Worm (Caenorhabditis elegans) whole organism, L1 larva: ENCODE data around the gene C09F12.3.

Experiments
- C34B4.2 ChIP-seq: sonication (generic microtip); optimal IDR thresholded peaks from 2 replicates; lab custom pipeline; 2017; ENCODE audit warnings: mild to moderate bottlenecking, missing genetic modification characterization, missing compliant biosample characterization
- aha-1 ChIP-seq: fragments of 150-350 bp; optimal IDR thresholded peaks from 2 replicates; lab custom pipeline; 2014; ENCODE audit warnings: missing biosample characterization, missing genetic modification characterization
- aly-2 ChIP-seq: fragments of 150-350 bp; optimal IDR thresholded peaks from 2 replicates; lab custom pipeline; 2014; ENCODE audit warnings: missing biosample characterization, missing genetic modification characterization
- blmp-1 ChIP-seq: fragments of 150-350 bp; optimal IDR thresholded peaks from 2 replicates; lab custom pipeline; 2014; ENCODE audit warnings: missing biosample characterization, missing genetic modification characterization
- ceh-8 ChIP-seq: fragments of 200-800 bp; sonication (Bioruptor generic); optimal IDR thresholded peaks from 2 replicates; lab custom pipeline; 2018; ENCODE audit warnings: mild to moderate bottlenecking, missing genetic modification characterization, moderate library complexity, missing compliant biosample characterization
- ceh-82 ChIP-seq, 3 experiments: fragments of 150-350 bp in 1 of 3; sonication (generic microtip) in 2 of 3; optimal IDR thresholded peaks; 2 replicates each; lab custom pipeline; 2014 to 2017; ENCODE audit warnings: missing biosample characterization in 3 of 3, missing genetic modification characterization in 3 of 3
- dsc-1 ChIP-seq: sonication (generic microtip); optimal IDR thresholded peaks from 2 replicates; lab custom pipeline; 2016; ENCODE audit warnings: mild to moderate bottlenecking, missing genetic modification characterization, missing compliant biosample characterization
- efl-1 ChIP-seq, 4 experiments: fragments of 150-350 bp; optimal IDR thresholded peaks in 3 of 4; peaks in 1 of 4; 1 replicate in 1 of 4; 2 replicates in 3 of 4; lab custom pipeline; 2014; ENCODE audit warnings: missing biosample characterization in 2 of 4, missing genetic modification characterization in 2 of 4, missing genetic modification reagents in 2 of 4
- efl-3 ChIP-seq: fragments of 200-800 bp; sonication (Bioruptor generic); optimal IDR thresholded peaks from 2 replicates; lab custom pipeline; 2018; ENCODE audit warnings: mild to moderate bottlenecking, missing genetic modification characterization, missing compliant biosample characterization
- egl-27 ChIP-seq, 2 experiments: fragments of 150-350 bp in 1 of 2; sonication (generic microtip); optimal IDR thresholded peaks; 3 replicates each; lab custom pipeline; 2017 to 2018; ENCODE audit warnings: missing biosample characterization in 2 of 2, missing genetic modification characterization in 2 of 2, missing genetic modification reagents in 2 of 2
- ets-5 ChIP-seq: fragments of 200-800 bp; sonication (Bioruptor generic); IDR thresholded peaks from 2 replicates; pipeline ENCODE4 v1.3.6; 2022; ENCODE audit warnings: missing genetic modification characterization, missing compliant biosample characterization
- fkh-10 ChIP-seq: sonication (generic microtip); optimal IDR thresholded peaks from 2 replicates; lab custom pipeline; 2017; ENCODE audit warnings: missing biosample characterization, missing genetic modification reagents, missing genetic modification characterization
- fkh-4 ChIP-seq: sonication (generic microtip); optimal IDR thresholded peaks from 2 replicates; lab custom pipeline; 2016; ENCODE audit warnings: missing compliant biosample characterization, missing genetic modification characterization, borderline replicate concordance
- grh-1 ChIP-seq: fragments of 200-800 bp; sonication (Bioruptor generic); IDR thresholded peaks from 2 replicates; pipeline ENCODE4 v1.3.6; 2022; ENCODE audit warnings: missing genetic modification reagents, missing genetic modification characterization, missing compliant biosample characterization
- hlh-17 ChIP-seq: fragments of 200-800 bp; sonication (Bioruptor generic); optimal IDR thresholded peaks from 2 replicates; lab custom pipeline; 2018; ENCODE audit warnings: missing genetic modification characterization, mild to moderate bottlenecking, missing compliant biosample characterization, moderate library complexity, borderline replicate concordance
- hlh-4 ChIP-seq: sonication (generic microtip); optimal IDR thresholded peaks from 2 replicates; lab custom pipeline; 2016; ENCODE audit warnings: mild to moderate bottlenecking, missing genetic modification characterization, missing compliant biosample characterization
- irx-1 ChIP-seq: sonication (generic microtip); optimal IDR thresholded peaks from 2 replicates; lab custom pipeline; 2016; ENCODE audit warnings: missing genetic modification characterization, missing compliant biosample characterization
- isw-1 ChIP-seq: fragments of 200-800 bp; sonication (Bioruptor generic); IDR thresholded peaks from 2 replicates; pipeline ENCODE4 v1.3.6; 2022; ENCODE audit warnings: missing genetic modification characterization, missing compliant biosample characterization
- lin-13 ChIP-seq: fragments of 150-350 bp; optimal IDR thresholded peaks from 2 replicates; lab custom pipeline; 2014; ENCODE audit warnings: missing biosample characterization, missing genetic modification reagents, missing genetic modification characterization
- lin-15B ChIP-seq: fragments of 150-350 bp; sonication (generic microtip); optimal IDR thresholded peaks from 3 replicates; lab custom pipeline; 2014; ENCODE audit warnings: missing biosample characterization, missing genetic modification characterization
- lsy-2 ChIP-seq, 2 experiments: fragments of 150-350 bp; optimal IDR thresholded peaks; 2 replicates each; lab custom pipeline; 2014; ENCODE audit warnings: missing biosample characterization in 2 of 2, missing genetic modification characterization in 2 of 2
- mdl-1 ChIP-seq, 2 experiments: fragments of 150-350 bp; optimal IDR thresholded peaks; 2 replicates each; lab custom pipeline; 2014 to 2017; ENCODE audit warnings: missing biosample characterization in 2 of 2, missing genetic modification characterization in 2 of 2, inconsistent platforms in 1 of 2
- nhr-12 ChIP-seq: sonication (generic microtip); optimal IDR thresholded peaks from 2 replicates; lab custom pipeline; 2017; ENCODE audit warnings: missing biosample characterization, missing genetic modification characterization
- nhr-19 ChIP-seq: fragments of 200-800 bp; sonication (Bioruptor generic); conservative IDR thresholded peaks from 2 replicates; pipeline ENCODE4 v1.3.6; 2022; ENCODE audit warnings: missing genetic modification characterization, missing compliant biosample characterization
- nhr-20 ChIP-seq: sonication (generic microtip); optimal IDR thresholded peaks from 2 replicates; lab custom pipeline; 2016; ENCODE audit warnings: mild to moderate bottlenecking, missing genetic modification characterization, missing compliant biosample characterization
- nhr-237 ChIP-seq: fragments of 150-350 bp; optimal IDR thresholded peaks from 2 replicates; lab custom pipeline; 2014; ENCODE audit warnings: missing biosample characterization, missing genetic modification characterization
- nhr-28 ChIP-seq: fragments of 150-350 bp; optimal IDR thresholded peaks from 2 replicates; lab custom pipeline; 2014; ENCODE audit warnings: missing biosample characterization, missing genetic modification characterization
- nhr-76 ChIP-seq: sonication (generic microtip); optimal IDR thresholded peaks from 2 replicates; lab custom pipeline; 2017; ENCODE audit warnings: missing biosample characterization, missing genetic modification characterization
- nhr-84 ChIP-seq: sonication (generic microtip); optimal IDR thresholded peaks from 2 replicates; lab custom pipeline; 2017; ENCODE audit warnings: missing biosample characterization, missing genetic modification characterization
- nhr-85 ChIP-seq: sonication (generic microtip); peaks from one replicate; lab custom pipeline; 2016; ENCODE audit warnings: missing genetic modification characterization, inconsistent platforms, missing compliant biosample characterization
- nhr-90 ChIP-seq: sonication (generic microtip); optimal IDR thresholded peaks from 2 replicates; lab custom pipeline; 2016; ENCODE audit warnings: mild to moderate bottlenecking, missing genetic modification characterization, missing compliant biosample characterization; ENCODE audit not compliant: poor library complexity
- skn-1 ChIP-seq: fragments of 150-350 bp; optimal IDR thresholded peaks from 2 replicates; lab custom pipeline; 2014; ENCODE audit warnings: missing biosample characterization, missing genetic modification characterization
- snpc-4 ChIP-seq: fragments of 150-350 bp; optimal IDR thresholded peaks from 2 replicates; lab custom pipeline; 2014; ENCODE audit warnings: missing biosample characterization, missing genetic modification characterization
- snu-23 ChIP-seq: sonication (generic microtip); optimal IDR thresholded peaks from 2 replicates; lab custom pipeline; 2016; ENCODE audit warnings: missing genetic modification characterization, missing compliant biosample characterization
- sptf-1 ChIP-seq: fragments of 150-350 bp; optimal IDR thresholded peaks from 2 replicates; lab custom pipeline; 2014; ENCODE audit warnings: missing biosample characterization, missing genetic modification characterization
- sup-37 ChIP-seq: fragments of 200-800 bp; sonication (Bioruptor generic); optimal IDR thresholded peaks from 2 replicates; lab custom pipeline; 2018; ENCODE audit warnings: mild to moderate bottlenecking, missing genetic modification characterization, missing compliant biosample characterization
- swsn-7 ChIP-seq: sonication (generic microtip); optimal IDR thresholded peaks from 2 replicates; lab custom pipeline; 2016; ENCODE audit warnings: missing genetic modification characterization, missing compliant biosample characterization
- tbx-2 ChIP-seq: sonication (generic microtip); optimal IDR thresholded peaks from 2 replicates; lab custom pipeline; 2016; ENCODE audit warnings: missing genetic modification characterization, missing compliant biosample characterization
- unc-30 ChIP-seq: sonication (generic microtip); optimal IDR thresholded peaks from 2 replicates; lab custom pipeline; 2017; ENCODE audit warnings: missing biosample characterization, missing genetic modification characterization
- unc-86 ChIP-seq: sonication (generic microtip); optimal IDR thresholded peaks from 2 replicates; lab custom pipeline; 2016; ENCODE audit warnings: missing genetic modification characterization, missing compliant biosample characterization
- vab-15 ChIP-seq: sonication (generic microtip); optimal IDR thresholded peaks from 2 replicates; lab custom pipeline; 2017; ENCODE audit warnings: missing genotype, mild to moderate bottlenecking, missing genetic modification characterization, missing compliant biosample characterization
- xbp-1 ChIP-seq: sonication (generic microtip); optimal IDR thresholded peaks from 2 replicates; lab custom pipeline; 2016; ENCODE audit warnings: missing genetic modification characterization, missing compliant biosample characterization
- zip-4 ChIP-seq: fragments of 200-800 bp; sonication (Bioruptor generic); optimal IDR thresholded peaks from 2 replicates; lab custom pipeline; 2018; ENCODE audit warnings: mild to moderate bottlenecking, missing genetic modification characterization, moderate library complexity, missing compliant biosample characterization

The C09F12.3 gene

DNA sequence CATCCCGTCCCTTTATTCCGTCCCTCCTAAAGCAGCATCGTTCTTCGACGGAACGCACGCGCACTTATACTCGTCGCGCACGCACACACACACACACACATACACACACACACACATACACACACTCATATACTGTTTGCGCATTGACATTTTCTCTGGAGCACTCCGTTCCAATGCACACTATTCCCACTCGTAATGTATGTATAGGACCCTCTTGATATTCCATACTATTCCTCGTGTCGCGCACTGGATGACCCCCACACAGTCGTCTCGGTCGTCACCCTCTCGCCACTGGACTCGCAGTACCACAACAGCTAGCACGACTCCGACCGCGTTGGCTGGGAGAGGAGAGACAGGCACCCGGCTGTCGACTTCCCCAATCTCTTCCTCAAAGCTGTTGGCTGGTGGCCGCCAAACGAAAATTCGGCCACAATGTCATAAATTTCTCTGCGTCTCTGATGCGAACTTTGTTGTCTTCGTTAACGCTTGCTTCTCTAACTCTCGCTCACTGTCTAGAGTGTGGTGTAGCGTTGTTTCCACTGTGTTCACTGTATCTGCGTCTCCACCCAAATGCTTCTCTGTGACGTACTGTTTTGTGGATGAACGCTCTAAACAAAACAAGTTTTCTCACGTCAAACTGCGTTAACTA lies 11.5 kb downstream of the C09F12.3 start (continued):
- no peak for TF ChIP-seq hlh-17 (GFP tag; lab: Kevin White, UChicago)
- TF ChIP-seq fkh-4 (tag; lab: Kevin White, UChicago) = peak; percentile 43
- TF ChIP-seq tbx-2 (tag; lab: Kevin White, UChicago) = peak; percentile 97
- no peak for TF ChIP-seq nhr-12 (tag; lab: Kevin White, UChicago)
- peak; percentile 47 for TF ChIP-seq nhr-237
- TF ChIP-seq xbp-1 (tag; lab: Kevin White, UChicago) = peak; percentile 90
- peak; percentile 57 for TF ChIP-seq blmp-1 (tag; lab: Kevin White, UChicago)
- peak; percentile 63 to 67 for TF ChIP-seq egl-27 (tag; optimal IDR thresholded peaks at IDR 0.05; lab: Kevin White, UChicago)
- TF ChIP-seq fkh-10 = peak; percentile 86
- peak; percentile 85 for TF ChIP-seq irx-1 (tag; lab: Kevin White, UChicago)
- TF ChIP-seq sup-37 (GFP tag; lab: Kevin White, UChicago) = peak; percentile 56
- peak; percentile 78 for TF ChIP-seq efl-3 (GFP tag; lab: Kevin White, UChicago)
- no peak for TF ChIP-seq sptf-1 (tag; lab: Kevin White, UChicago)
- TF ChIP-seq nhr-85 (tag; lab: Kevin White, UChicago) = peak; percentile 97
- peak; percentile 4 for TF ChIP-seq aly-2 (tag; lab: Kevin White, UChicago)
- peak; percentile 69 for TF ChIP-seq zip-4 (GFP tag; lab: Kevin White, UChicago)
- TF ChIP-seq C34B4.2 = no peak

DNA sequence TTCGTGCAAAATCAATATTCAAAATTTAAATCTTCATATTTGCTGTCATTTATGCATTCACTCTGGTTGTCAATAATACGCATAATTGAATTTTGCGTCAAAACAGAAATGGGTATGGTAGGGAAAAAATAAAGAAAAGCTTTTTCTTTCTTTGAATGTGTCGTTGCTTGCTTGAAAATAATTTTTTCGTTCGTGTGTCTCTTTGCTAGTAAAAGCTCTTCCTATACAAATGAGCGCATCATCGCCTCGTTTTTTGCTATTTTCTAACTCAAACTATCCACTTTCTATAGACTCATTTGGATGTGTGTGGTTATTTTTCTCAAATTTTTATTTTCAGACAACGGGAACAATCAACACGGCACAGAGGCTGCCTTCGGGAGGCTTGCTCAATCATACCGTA lies 14.1 kb downstream of the C09F12.3 start, which contains the start of gene ldb-1:
Gene ldb-1, plus strand, starts transcription at position 301 of the 400 bp plus-strand sequence.
- no peak for TF ChIP-seq nhr-90
- TF ChIP-seq hlh-4 (tag; lab: Kevin White, UChicago) = no peak
- TF ChIP-seq fkh-10 = no peak
- TF ChIP-seq unc-30 (tag; lab: Kevin White, UChicago) = no peak
- TF ChIP-seq swsn-7 = no peak
- TF ChIP-seq sup-37 (GFP tag; lab: Kevin White, UChicago) = no peak
- TF ChIP-seq snpc-4 = no peak
- no peak for TF ChIP-seq lin-13
- TF ChIP-seq lin-15B = no peak

DNA sequence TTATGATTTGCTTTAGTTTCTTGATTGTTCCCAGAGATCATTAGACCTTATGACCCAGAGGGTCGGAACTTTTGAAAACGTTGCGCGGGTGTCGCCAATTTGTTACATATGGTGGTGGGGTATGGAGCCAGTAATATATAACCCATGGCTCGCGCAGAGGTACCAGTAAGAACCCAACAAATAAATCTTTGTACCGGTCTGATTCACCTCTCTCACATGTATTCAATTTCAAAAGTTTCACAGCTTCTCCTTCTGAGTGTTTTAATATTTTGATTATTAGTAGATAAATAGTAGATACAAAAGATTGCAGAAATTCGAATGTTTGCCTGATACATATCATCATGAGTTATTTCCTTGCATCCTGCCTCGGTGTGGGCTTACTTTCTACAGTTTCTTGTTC lies 26.6 kb downstream of the C09F12.3 start, which contains the start of gene egl-15:
Gene egl-15, plus strand, starts transcription at position 301 of the 400 bp plus-strand sequence.
- TF ChIP-seq efl-1 (optimal IDR thresholded peaks at IDR 0.05; lab: Kevin White, UChicago) (no peak), efl-1 (GFP tag; optimal IDR thresholded peaks at IDR 0.05 in 1 of 2; lab: Kevin White, UChicago) (peak in 1 of 2 experiments; percentile 30), sup-37 (GFP tag; lab: Kevin White, UChicago) (no peak), lin-13 (no peak), efl-3 (GFP tag; lab: Kevin White, UChicago) (no peak), nhr-90 (no peak), irx-1 (tag; lab: Kevin White, UChicago) (no peak), nhr-84 (no peak), nhr-76 (no peak), nhr-28 (tag; lab: Kevin White, UChicago) (no peak), dsc-1 (tag; lab: Kevin White, UChicago) (peak; percentile 31), isw-1 (GFP tag; lab: Robert Waterston, UW) (no peak), ets-5 (GFP tag; lab: Robert Waterston, UW) (no peak)

ce11 chrX:11014394-11015280 lies 28.0 kb downstream of the C09F12.3 start:
- TF ChIP-seq ceh-8 (GFP tag; lab: Kevin White, UChicago) (no peak), vab-15 (tag; lab: Kevin White, UChicago) (peak; percentile 71), ceh-82 (tag; optimal IDR thresholded peaks at IDR 0.05; lab: Kevin White, UChicago) (peak in 1 of 3 experiments; percentile 4), hlh-17 (GFP tag; lab: Kevin White, UChicago) (no peak), lin-13 (no peak), grh-1 (peak; percentile 86), lsy-2 (tag; optimal IDR thresholded peaks at IDR 0.05; lab: Kevin White, UChicago) (peak in 1 of 2 experiments; percentile 51), tbx-2 (tag; lab: Kevin White, UChicago) (peak; percentile 39), unc-86 (tag; lab: Kevin White, UChicago) (no peak), aha-1 (tag; lab: Kevin White, UChicago) (no peak), nhr-12 (tag; lab: Kevin White, UChicago) (no peak), skn-1 (no peak), nhr-19 (GFP tag; lab: Robert Waterston, UW) (0 out of 2 replicates have a peak, but pooled peaks have one; percentile 13), blmp-1 (tag; lab: Kevin White, UChicago) (peak; percentile 80), nhr-20 (peak; percentile 48), egl-27 (tag; optimal IDR thresholded peaks at IDR 0.05; lab: Kevin White, UChicago) (no peak), mdl-1 (tag; optimal IDR thresholded peaks at IDR 0.05; lab: Kevin White, UChicago) (peak in 1 of 2 experiments; percentile 40), snu-23 (GFP tag; lab: Kevin White, UChicago) (peak; percentile 55)
